Fruit fly (Drosophila melanogaster) whole organism, embryonic: ENCODE data around the gene Trl.
A peak's percentile ranks its signal among the peaks of the same experiment; 100 is the strongest.

Experiments
- Atf6 ChIP-seq: fragments of 200-800 bp; sonication (Bioruptor generic); IDR thresholded peaks from 2 replicates; pipeline ENCODE4 v1.3.6; 2022; ENCODE audit warnings: missing biosample characterization, missing genetic modification characterization
- CG10147 ChIP-seq: fragments of 200-800 bp; sonication (Bioruptor generic); optimal IDR thresholded peaks from 2 replicates; lab custom pipeline; 2019; ENCODE audit warnings: missing biosample characterization, mild to moderate bottlenecking, missing genetic modification characterization, moderate library complexity
- CG10209 ChIP-seq: fragments of 200-800 bp; sonication (Bioruptor generic); optimal IDR thresholded peaks from 3 replicates; lab custom pipeline; 2017; ENCODE audit warnings: missing biosample characterization, mild to moderate bottlenecking, missing genetic modification characterization, missing genetic modification reagents
- CG10366 ChIP-seq: fragments of 200-800 bp; sonication (Bioruptor generic); IDR thresholded peaks from 2 replicates; pipeline ENCODE4 v1.3.6; 2022; ENCODE audit warnings: missing biosample characterization, missing genetic modification characterization
- CG10462 ChIP-seq: fragments of 200-800 bp; sonication (Bioruptor generic); optimal IDR thresholded peaks from 2 replicates; lab custom pipeline; 2016; ENCODE audit warnings: missing biosample characterization, missing genetic modification characterization
- CG12744 ChIP-seq: fragments of 200-800 bp; sonication (Bioruptor generic); optimal IDR thresholded peaks from 2 replicates; lab custom pipeline; 2016; ENCODE audit warnings: missing biosample characterization, missing genetic modification characterization
- CG13287 ChIP-seq: fragments of 200-800 bp; sonication (Bioruptor generic); IDR thresholded peaks from 2 replicates; pipeline ENCODE4 v1.3.6; 2022; ENCODE audit warnings: missing biosample characterization, missing genetic modification characterization; ENCODE audit not compliant: partially characterized antibody
- CG17361 ChIP-seq: fragments of 200-800 bp; sonication (Bioruptor generic); IDR thresholded peaks from 3 replicates; pipeline ENCODE4 v1.3.6; 2022; ENCODE audit warnings: missing biosample characterization, missing genetic modification characterization
- CG17912 ChIP-seq: fragments of 200-800 bp; sonication (Bioruptor generic); optimal IDR thresholded peaks from 2 replicates; lab custom pipeline; 2018; ENCODE audit warnings: missing biosample characterization, mild to moderate bottlenecking, missing genetic modification characterization
- CG18476 ChIP-seq: fragments of 200-800 bp; sonication (Bioruptor generic); optimal IDR thresholded peaks from 2 replicates; lab custom pipeline; 2016; ENCODE audit warnings: missing biosample characterization, mild to moderate bottlenecking, missing genetic modification characterization
- CG18599 ChIP-seq: fragments of 200-800 bp; sonication (Bioruptor generic); optimal IDR thresholded peaks from 3 replicates; lab custom pipeline; 2017; ENCODE audit warnings: missing biosample characterization, missing genetic modification characterization, mild to moderate bottlenecking, moderate library complexity, missing genetic modification reagents
- CG18764 ChIP-seq: fragments of 200-800 bp; sonication (Bioruptor generic); optimal IDR thresholded peaks from 3 replicates; lab custom pipeline; 2016; ENCODE audit warnings: missing biosample characterization, missing genetic modification characterization
- CG3065 ChIP-seq: fragments of 200-800 bp; sonication (Bioruptor generic); optimal IDR thresholded peaks from 2 replicates; lab custom pipeline; 2016; ENCODE audit warnings: missing biosample characterization, missing genetic modification characterization
- CG34376 ChIP-seq: fragments of 200-800 bp; sonication (Bioruptor generic); optimal IDR thresholded peaks from 2 replicates; lab custom pipeline; 2018; ENCODE audit warnings: missing biosample characterization, mild to moderate bottlenecking, missing genetic modification characterization
- CG7786 ChIP-seq: fragments of 200-800 bp; sonication (Bioruptor generic); optimal IDR thresholded peaks from 2 replicates; lab custom pipeline; 2016; ENCODE audit warnings: missing biosample characterization, missing genetic modification characterization
- CG7928 ChIP-seq: fragments of 200-800 bp; sonication (Bioruptor generic); optimal IDR thresholded peaks from 2 replicates; lab custom pipeline; 2017; ENCODE audit warnings: missing biosample characterization, mild to moderate bottlenecking, missing genetic modification characterization
- CG7963 ChIP-seq: fragments of 200-800 bp; sonication (Bioruptor generic); IDR thresholded peaks from 3 replicates; pipeline ENCODE4 v1.3.6; 2022; ENCODE audit warnings: missing biosample characterization, missing genetic modification characterization; ENCODE audit not compliant: partially characterized antibody
- CG7987 ChIP-seq: fragments of 200-800 bp; sonication (Bioruptor generic); optimal IDR thresholded peaks from 2 replicates; lab custom pipeline; 2018; ENCODE audit warnings: missing biosample characterization, mild to moderate bottlenecking, missing genetic modification characterization, moderate library complexity
- CG8089 ChIP-seq: fragments of 200-800 bp; sonication (Bioruptor generic); optimal IDR thresholded peaks from 3 replicates; lab custom pipeline; 2016; ENCODE audit warnings: missing biosample characterization, missing genetic modification characterization
- CG8388 ChIP-seq: fragments of 200-800 bp; sonication (Bioruptor generic); optimal IDR thresholded peaks from 2 replicates; lab custom pipeline; 2019; ENCODE audit warnings: missing biosample characterization, mild to moderate bottlenecking, missing genetic modification characterization, moderate library complexity
- CG9609 ChIP-seq: fragments of 200-800 bp; sonication (Bioruptor generic); optimal IDR thresholded peaks from 3 replicates; lab custom pipeline; 2016; ENCODE audit warnings: missing biosample characterization, missing genetic modification characterization
- CHES-1-like ChIP-seq: fragments of 200-800 bp; sonication (Bioruptor generic); optimal IDR thresholded peaks from 2 replicates; lab custom pipeline; 2016; ENCODE audit warnings: missing biosample characterization, missing genetic modification characterization
- Dfd ChIP-seq, 2 experiments: fragments of >200 bp; optimal IDR thresholded peaks; 2 replicates each; lab custom pipeline; 2017; ENCODE audit warnings: missing biosample characterization in 2 of 2, missing genetic modification characterization in 2 of 2
- Doc3 ChIP-seq: fragments of 200-800 bp; sonication (Bioruptor generic); IDR thresholded peaks from 3 replicates; pipeline ENCODE4 v1.3.6; 2022; ENCODE audit warnings: missing biosample characterization, missing genetic modification characterization; ENCODE audit not compliant: partially characterized antibody
- Dref ChIP-seq: fragments of 200-800 bp; sonication (Bioruptor generic); IDR thresholded peaks from 2 replicates; pipeline ENCODE4 v1.3.6; 2022; ENCODE audit warnings: missing biosample characterization, missing genetic modification characterization
- Lpt ChIP-seq: fragments of >200 bp; optimal IDR thresholded peaks from 2 replicates; lab custom pipeline; 2018; ENCODE audit warnings: missing biosample characterization, missing genetic modification characterization
- Myb ChIP-seq: fragments of 200-800 bp; sonication (Bioruptor generic); optimal IDR thresholded peaks from 2 replicates; lab custom pipeline; 2016; ENCODE audit warnings: missing biosample characterization, missing genetic modification characterization
- Nf-YC ChIP-seq: fragments of 200-800 bp; optimal IDR thresholded peaks from 3 replicates; lab custom pipeline; 2019; ENCODE audit warnings: missing biosample characterization, mild to moderate bottlenecking, missing genetic modification characterization, moderate library complexity
- Taf1 ChIP-seq: fragments of 200-800 bp; sonication (Bioruptor generic); IDR thresholded peaks from 2 replicates; pipeline ENCODE4 v1.3.6; 2022; ENCODE audit warnings: missing biosample characterization, missing genetic modification characterization
- Xrp1 ChIP-seq: fragments of 200-800 bp; sonication (Bioruptor generic); IDR thresholded peaks from 2 replicates; pipeline ENCODE4 v1.3.6; 2022; ENCODE audit warnings: missing biosample characterization, missing genetic modification characterization
- bbx ChIP-seq: fragments of 200-800 bp; sonication (Bioruptor generic); IDR thresholded peaks from 2 replicates; pipeline ENCODE4 v1.3.6; 2022; ENCODE audit warnings: missing biosample characterization, missing genetic modification characterization; ENCODE audit not compliant: partially characterized antibody
- chm ChIP-seq: fragments of 200-800 bp; sonication (Bioruptor generic); IDR thresholded peaks from 2 replicates; pipeline ENCODE4 v1.3.6; 2022; ENCODE audit warnings: missing biosample characterization, missing genetic modification characterization
- ci ChIP-seq: fragments of 200-800 bp; sonication (Bioruptor generic); IDR thresholded peaks from 3 replicates; pipeline ENCODE4 v1.3.6; 2022; ENCODE audit warnings: missing biosample characterization, missing genetic modification characterization
- cwo ChIP-seq: fragments of 200-800 bp; sonication (Bioruptor generic); optimal IDR thresholded peaks from 3 replicates; lab custom pipeline; 2017; ENCODE audit warnings: missing biosample characterization, missing genetic modification characterization, mild to moderate bottlenecking, moderate library complexity, missing genetic modification reagents
- dimm ChIP-seq: fragments of 200-800 bp; sonication (Bioruptor generic); IDR thresholded peaks from 2 replicates; pipeline ENCODE4 v1.3.6; 2022; ENCODE audit warnings: missing biosample characterization, missing genetic modification characterization
- fd102C ChIP-seq: fragments of 200-800 bp; sonication (Bioruptor generic); optimal IDR thresholded peaks from 2 replicates; lab custom pipeline; 2018; ENCODE audit warnings: missing biosample characterization, mild to moderate bottlenecking, missing genetic modification characterization, moderate library complexity
- gsb-n ChIP-seq: fragments of 200-800 bp; sonication (Bioruptor generic); optimal IDR thresholded peaks from 3 replicates; lab custom pipeline; 2018; ENCODE audit warnings: missing biosample characterization, mild to moderate bottlenecking, missing genetic modification characterization
- hth ChIP-seq: fragments of >200 bp; optimal IDR thresholded peaks from 2 replicates; lab custom pipeline; 2017; ENCODE audit warnings: inconsistent platforms
- ind ChIP-seq: fragments of 200-800 bp; sonication (Bioruptor generic); optimal IDR thresholded peaks from 3 replicates; lab custom pipeline; 2016; ENCODE audit warnings: missing biosample characterization, missing genetic modification characterization
- insv ChIP-seq, 2 experiments: fragments of 200-800 bp; sonication (Bioruptor generic); optimal IDR thresholded peaks; 3 replicates each; lab custom pipeline; 2016 to 2018; ENCODE audit warnings: missing biosample characterization in 2 of 2, missing genetic modification characterization in 2 of 2
- kah ChIP-seq: fragments of 200-800 bp; sonication (Bioruptor generic); optimal IDR thresholded peaks from 2 replicates; lab custom pipeline; 2018; ENCODE audit warnings: missing biosample characterization, mild to moderate bottlenecking, missing genetic modification characterization
- luna ChIP-seq: fragments of 200-800 bp; sonication (Bioruptor generic); optimal IDR thresholded peaks from 2 replicates; lab custom pipeline; 2016; ENCODE audit warnings: missing biosample characterization, missing genetic modification characterization
- pan ChIP-seq, 4 experiments: fragments of >200 bp in 3 of 4; fragments of 200-800 bp in 1 of 4; sonication (Bioruptor generic) in 1 of 4; optimal IDR thresholded peaks in 3 of 4; IDR thresholded peaks in 1 of 4; 2 replicates each; pipeline versions ENCODE4 v1.3.6 to Lab custom; 2017 to 2022; ENCODE audit warnings: missing biosample characterization in 2 of 4, missing genetic modification characterization in 2 of 4, mixed read lengths in 1 of 4
- pho ChIP-seq: fragments of 200-800 bp; sonication (Bioruptor generic); optimal IDR thresholded peaks from 2 replicates; lab custom pipeline; 2016; ENCODE audit warnings: missing biosample characterization, missing genetic modification characterization
- pzg ChIP-seq: fragments of 200-800 bp; sonication (Bioruptor generic); optimal IDR thresholded peaks from 3 replicates; lab custom pipeline; 2018; ENCODE audit warnings: missing biosample characterization, mild to moderate bottlenecking, missing genetic modification characterization, moderate library complexity
- shn ChIP-seq: fragments of 200-800 bp; sonication (Bioruptor generic); optimal IDR thresholded peaks from 3 replicates; lab custom pipeline; 2016; ENCODE audit warnings: missing biosample characterization, missing genetic modification characterization
- sim ChIP-seq: fragments of 200-800 bp; sonication (Bioruptor generic); IDR thresholded peaks from 2 replicates; pipeline ENCODE4 v1.3.6; 2022; ENCODE audit warnings: missing biosample characterization, missing genetic modification characterization
- trem ChIP-seq: fragments of 200-800 bp; optimal IDR thresholded peaks from 3 replicates; lab custom pipeline; 2019; ENCODE audit warnings: missing biosample characterization, mild to moderate bottlenecking, missing genetic modification characterization, moderate library complexity
- ttk ChIP-seq: fragments of 200-800 bp; sonication (Bioruptor generic); IDR thresholded peaks from 2 replicates; pipeline ENCODE4 v2.1.2; 2022; ENCODE audit warnings: missing biosample characterization, missing genetic modification characterization
- tx ChIP-seq: fragments of 200-800 bp; sonication (Bioruptor generic); optimal IDR thresholded peaks from 2 replicates; lab custom pipeline; 2016; ENCODE audit warnings: missing biosample characterization, missing genetic modification characterization
- zf30C ChIP-seq: fragments of 200-800 bp; sonication (Bioruptor generic); optimal IDR thresholded peaks from 3 replicates; lab custom pipeline; 2018; ENCODE audit warnings: missing biosample characterization, mild to moderate bottlenecking, missing genetic modification characterization

Gene Trl

DNA sequence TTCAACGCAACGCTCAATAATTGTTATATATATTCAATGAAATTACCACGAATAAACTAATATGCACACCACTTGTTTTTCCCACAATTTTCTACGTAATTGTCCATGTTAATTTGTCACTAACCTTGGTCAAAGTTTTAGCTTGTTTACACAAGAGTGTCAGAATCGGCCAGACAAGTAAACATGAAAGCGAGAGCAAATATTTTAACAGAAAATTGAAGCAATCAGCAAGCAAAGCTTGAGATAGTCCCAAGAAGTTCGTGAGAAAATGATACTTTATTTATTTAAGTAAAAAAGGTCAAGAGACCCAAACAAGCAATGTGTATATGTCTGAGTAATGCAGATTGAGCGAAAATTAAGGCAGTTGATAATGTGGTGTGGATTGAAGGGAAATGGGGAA is 52.8 kb downstream of the Trl start:
- TF ChIP-seq fd102C (GFP tag; lab: Kevin White, UChicago), result no peak
- TF ChIP-seq trem (tag; lab: Kevin White, UChicago), result no peak
- peak; percentile 46 for TF ChIP-seq pho (GFP tag; lab: Kevin White, UChicago)
- no peak for TF ChIP-seq insv (GFP tag; optimal IDR thresholded peaks at IDR 0.05; lab: Kevin White, UChicago)
- no peak for TF ChIP-seq Taf1
- peak; percentile 69 for TF ChIP-seq CG7987
- TF ChIP-seq CG9609 (GFP tag; lab: Kevin White, UChicago), result no peak
- TF ChIP-seq pzg, result no peak
- TF ChIP-seq pan (optimal IDR thresholded peaks at IDR 0.05; lab: Kevin White, UChicago), result no peak
- TF ChIP-seq pan (GFP tag; optimal IDR thresholded peaks at IDR 0.05 in 1 of 2, IDR thresholded peaks at IDR 0.05 in 1 of 2), result peak in 1 of 2 experiments; percentile 62
- no peak for TF ChIP-seq CG13287 (GFP tag; lab: Robert Waterston, UW)
- peak; percentile 77 for TF ChIP-seq Atf6 (GFP tag; lab: Robert Waterston, UW)
- 0 out of 3 replicates have a peak, but pooled peaks have one; percentile 43 for TF ChIP-seq ci (GFP tag; lab: Robert Waterston, UW)
- peak; percentile 54 for TF ChIP-seq CG10147 (GFP tag; lab: Kevin White, UChicago)
- no peak for TF ChIP-seq cwo
- TF ChIP-seq CG34376, result peak; percentile 8
- TF ChIP-seq dimm (GFP tag; lab: Robert Waterston, UW), result no peak
- TF ChIP-seq ind (GFP tag; lab: Kevin White, UChicago), result no peak
- peak; percentile 64 for TF ChIP-seq CG18599
- TF ChIP-seq CG7928 (GFP tag; lab: Kevin White, UChicago), result no peak
- TF ChIP-seq Dref (GFP tag; lab: Robert Waterston, UW), result no peak
- no peak for TF ChIP-seq sim (GFP tag; lab: Robert Waterston, UW)
- TF ChIP-seq Xrp1 (GFP tag; lab: Robert Waterston, UW), result peak; percentile 52
- no peak for TF ChIP-seq gsb-n (tag; lab: Kevin White, UChicago)
- TF ChIP-seq CG3065, result no peak
- no peak for TF ChIP-seq CG10366 (GFP tag; lab: Robert Waterston, UW)
- TF ChIP-seq Doc3 (GFP tag; lab: Robert Waterston, UW), result no peak
- TF ChIP-seq CG17912, result no peak
- no peak for TF ChIP-seq Lpt (GFP tag; lab: Kevin White, UChicago)
- peak; percentile 5 for TF ChIP-seq CG7786
- TF ChIP-seq hth, result no peak
- no peak for TF ChIP-seq Myb (GFP tag; lab: Kevin White, UChicago)
- no peak for TF ChIP-seq Dfd (GFP tag; optimal IDR thresholded peaks at IDR 0.05; lab: Kevin White, UChicago)
- TF ChIP-seq zf30C (GFP tag; lab: Kevin White, UChicago), result no peak
- TF ChIP-seq CG8388 (GFP tag; lab: Kevin White, UChicago), result no peak
- TF ChIP-seq luna (GFP tag; lab: Kevin White, UChicago), result peak; percentile 5
- TF ChIP-seq chm (GFP tag; lab: Robert Waterston, UW), result no peak
- TF ChIP-seq ttk (GFP tag; lab: Robert Waterston, UW), result no peak
- no peak for TF ChIP-seq CG17361 (GFP tag; lab: Robert Waterston, UW)
- peak; percentile 56 for TF ChIP-seq CG12744 (GFP tag; lab: Kevin White, UChicago)
- no peak for TF ChIP-seq tx (GFP tag; lab: Kevin White, UChicago)
- peak; percentile 62 for TF ChIP-seq CHES-1-like
- TF ChIP-seq bbx (GFP tag; lab: Robert Waterston, UW), result no peak
- TF ChIP-seq shn (GFP tag; lab: Kevin White, UChicago), result no peak
- no peak for TF ChIP-seq CG7963 (GFP tag; lab: Robert Waterston, UW)
- TF ChIP-seq kah (GFP tag; lab: Kevin White, UChicago), result no peak
- peak; percentile 50 for TF ChIP-seq CG18764 (GFP tag; lab: Kevin White, UChicago)
- no peak for TF ChIP-seq Nf-YC (tag; lab: Kevin White, UChicago)
- peak; percentile 56 for TF ChIP-seq CG10209 (GFP tag; lab: Kevin White, UChicago)
- TF ChIP-seq CG18476 (GFP tag; lab: Kevin White, UChicago), result peak; percentile 41
- TF ChIP-seq CG8089 (GFP tag; lab: Kevin White, UChicago), result peak; percentile 5
- TF ChIP-seq CG10462 (GFP tag; lab: Kevin White, UChicago), result peak; percentile 3
